Fruit fly (Drosophila melanogaster): ENCODE data around the gene CG11722.

Gene CG11722

dm6 chr3R:10093252-10094030, 48.1 kb upstream of the CG11722 start (continued):
- TF ChIP-seq CG13894 (tag; optimal IDR thresholded peaks at IDR 0.05) (peak; percentile 27), tio (GFP tag; optimal IDR thresholded peaks at IDR 0.05) (no peak), CG3065 (GFP tag; optimal IDR thresholded peaks at IDR 0.05) (no peak), CG8924 (tag; optimal IDR thresholded peaks at IDR 0.05) (no peak), nerfin-2 (GFP tag; IDR thresholded peaks at IDR 0.05; ENCODE audit: partially characterized antibody) (0 out of 2 replicates have a peak, but pooled peaks have one; percentile 37), HLH4C (GFP tag; IDR thresholded peaks at IDR 0.05; ENCODE audit: partially characterized antibody) (no peak; the same call in 2 of the 3 replicates), CG3163 (GFP tag; optimal IDR thresholded peaks at IDR 0.05) (peak; percentile 9), CG42726 (GFP tag; IDR thresholded peaks at IDR 0.05; ENCODE audit: partially characterized antibody) (0 out of 2 replicates have a peak, but pooled peaks have one; percentile 17), CG17359 (tag; optimal IDR thresholded peaks at IDR 0.05) (no peak), Deaf1 (tag; optimal IDR thresholded peaks at IDR 0.05) (peak; percentile 55), klu (GFP tag; IDR thresholded peaks at IDR 0.05) (no peak), lov (optimal IDR thresholded peaks at IDR 0.05) (no peak), lov (GFP tag; IDR thresholded peaks at IDR 0.05) (0 out of 3 replicates have a peak, but pooled peaks have one; percentile 21), luna (GFP tag; optimal IDR thresholded peaks at IDR 0.05) (no peak), CG2875 (GFP tag; optimal IDR thresholded peaks at IDR 0.05) (no peak), caup (GFP tag; optimal IDR thresholded peaks at IDR 0.05; ENCODE audit: severe bottlenecking) (no peak), CG17328 (GFP tag; IDR thresholded peaks at IDR 0.05) (0 out of 2 replicates have a peak, but pooled peaks have one; percentile 26), scrt (GFP tag; optimal IDR thresholded peaks at IDR 0.05) (peak; percentile 1), nau (GFP tag; optimal IDR thresholded peaks at IDR 0.05) (peak; percentile 55), slbo (GFP tag; IDR thresholded peaks at IDR 0.05) (0 out of 2 replicates have a peak, but pooled peaks have one; percentile 11), sqz (GFP tag; optimal IDR thresholded peaks at IDR 0.05) (peak; percentile 50), Fer1 (GFP tag; optimal IDR thresholded peaks at IDR 0.05) (peak; percentile 59), CG1832 (GFP tag; optimal IDR thresholded peaks at IDR 0.05) (peak; percentile 55), CG4707 (GFP tag; optimal IDR thresholded peaks at IDR 0.05) (no peak), Pdp1 (GFP tag; optimal IDR thresholded peaks at IDR 0.05) (peak in 1 of 2 experiments; percentile 92), CG12071 (GFP tag; optimal IDR thresholded peaks at IDR 0.05) (peak; percentile 16), CG6813 (GFP tag; optimal IDR thresholded peaks at IDR 0.05) (peak; percentile 50), aop (GFP tag; IDR thresholded peaks at IDR 0.05) (no peak), kni (GFP tag; optimal IDR thresholded peaks at IDR 0.05) (peak; percentile 32), z (GFP tag; IDR thresholded peaks at IDR 0.05) (no peak), Ets65A (GFP tag) (peak; percentile 62), exex (tag; optimal IDR thresholded peaks at IDR 0.05) (peak; percentile 3), ci (GFP tag; IDR thresholded peaks at IDR 0.05) (peak; percentile 77; the same call in 2 of the 3 replicates), Xbp1 (GFP tag; optimal IDR thresholded peaks at IDR 0.05) (peak; percentile 27), CG12769 (tag; optimal IDR thresholded peaks at IDR 0.05) (peak; percentile 43), nom (GFP tag; optimal IDR thresholded peaks at IDR 0.05) (peak; percentile 23), Meics (GFP tag; optimal IDR thresholded peaks at IDR 0.05) (peak; percentile 5), CG7556 (GFP tag; optimal IDR thresholded peaks at IDR 0.05) (no peak), nmo (GFP tag; optimal IDR thresholded peaks at IDR 0.05) (no peak), CG15514 (GFP tag; optimal IDR thresholded peaks at IDR 0.05) (no peak), Jarid2 (GFP tag; optimal IDR thresholded peaks at IDR 0.05) (peak; percentile 88), CG6683 (GFP tag; optimal IDR thresholded peaks at IDR 0.05) (no peak), ftz-f1 (GFP tag; optimal IDR thresholded peaks at IDR 0.05) (peak; percentile 90), CG11247 (GFP tag; IDR thresholded peaks at IDR 0.05) (no peak), inv (GFP tag; IDR thresholded peaks at IDR 0.05; ENCODE audit: partially characterized antibody) (0 out of 2 replicates have a peak, but pooled peaks have one; percentile 24), dmrt99B (tag; optimal IDR thresholded peaks at IDR 0.05) (no peak), sd (tag; optimal IDR thresholded peaks at IDR 0.05) (peak; percentile 20)

All from whole organism, embryonic.